Worm (Caenorhabditis elegans): ENCODE results near the gene lat-2.

ce11 chrII:4367923-4368322 lies 9.1 kb downstream of the lat-2 start, which contains the start of gene try-9:
- TF ChIP-seq R02D3.7 (tag; optimal IDR thresholded peaks at IDR 0.05), result no peak
- TF ChIP-seq sma-9 (GFP tag; optimal IDR thresholded peaks at IDR 0.05), result no peak
- no peak for TF ChIP-seq sma-9 (tag; optimal IDR thresholded peaks at IDR 0.05)
- TF ChIP-seq alr-1 (tag; optimal IDR thresholded peaks at IDR 0.05), result no peak
- no peak for TF ChIP-seq nhr-77 (tag; optimal IDR thresholded peaks at IDR 0.05)
- TF ChIP-seq nhr-237 (tag; optimal IDR thresholded peaks at IDR 0.05), result no peak
- TF ChIP-seq mdl-1 (tag; optimal IDR thresholded peaks at IDR 0.05), result no peak
- no peak for TF ChIP-seq dmd-4 (tag; optimal IDR thresholded peaks at IDR 0.05)
- no peak for TF ChIP-seq unc-39 (tag; optimal IDR thresholded peaks at IDR 0.05)
- no peak for TF ChIP-seq unc-62 (GFP tag; optimal IDR thresholded peaks at IDR 0.05)
- TF ChIP-seq ceh-82 (tag; optimal IDR thresholded peaks at IDR 0.05), result no peak
- no peak for TF ChIP-seq skn-1 (tag; optimal IDR thresholded peaks at IDR 0.05)
- no peak for TF ChIP-seq lsy-2 (tag; optimal IDR thresholded peaks at IDR 0.05)
- no peak for TF ChIP-seq ceh-16 (tag; optimal IDR thresholded peaks at IDR 0.05)

Data from whole organism, L2 larva.